Worm (Caenorhabditis elegans) whole organism, mixed stage, embryonic: ENCODE measurements around the gene F46B6.6.

Experiments used
- elt-1 ChIP-seq: sonication (generic microtip); optimal IDR thresholded peaks from 2 replicates; lab custom pipeline; 2017; ENCODE audit warnings: missing genetic modification characterization, mild to moderate bottlenecking, missing compliant biosample characterization, antibody characterized with exemption, moderate library complexity, borderline replicate concordance; ENCODE audit not compliant: insufficient read depth
- nhr-237 ChIP-seq: fragments of 150-350 bp; optimal IDR thresholded peaks from 2 replicates; lab custom pipeline; 2014; ENCODE audit warnings: missing biosample characterization, missing genetic modification characterization
- nhr-28 ChIP-seq: fragments of 150-350 bp; optimal IDR thresholded peaks from 2 replicates; lab custom pipeline; 2014; ENCODE audit warnings: missing biosample characterization, missing genetic modification characterization
- pha-4 ChIP-seq: fragments of 150-350 bp; optimal IDR thresholded peaks from 2 replicates; lab custom pipeline; 2018; ENCODE audit warnings: missing biosample characterization, missing genetic modification reagents, missing genetic modification characterization
- snpc-4 ChIP-seq: fragments of 150-350 bp; optimal IDR thresholded peaks from 2 replicates; lab custom pipeline; 2014; ENCODE audit warnings: missing biosample characterization, missing genetic modification characterization
- unc-39 ChIP-seq: fragments of 150-350 bp; optimal IDR thresholded peaks from 2 replicates; lab custom pipeline; 2014; ENCODE audit warnings: missing biosample characterization, missing genetic modification characterization
- ztf-11 ChIP-seq: fragments of 150-350 bp; optimal IDR thresholded peaks from 2 replicates; lab custom pipeline; 2014; ENCODE audit warnings: missing biosample characterization, missing genetic modification characterization

- TF ChIP-seq pha-4 (tag; lab: Kevin White, UChicago), result no peak
- no peak for TF ChIP-seq nhr-28 (tag; lab: Kevin White, UChicago)
- TF ChIP-seq unc-39 (tag; lab: Kevin White, UChicago), result no peak
- no peak for TF ChIP-seq snpc-4 (tag; lab: Kevin White, UChicago)
- no peak for TF ChIP-seq ztf-11 (tag; lab: Kevin White, UChicago)
- TF ChIP-seq nhr-237 (tag; lab: Kevin White, UChicago), result no peak
- no peak for TF ChIP-seq elt-1 (tag; lab: Kevin White, UChicago)
These were observed 8.3 kb upstream of the F46B6.6 start for ce11 chrV:9794997-9795396.
